In the genomic region with DNA sequence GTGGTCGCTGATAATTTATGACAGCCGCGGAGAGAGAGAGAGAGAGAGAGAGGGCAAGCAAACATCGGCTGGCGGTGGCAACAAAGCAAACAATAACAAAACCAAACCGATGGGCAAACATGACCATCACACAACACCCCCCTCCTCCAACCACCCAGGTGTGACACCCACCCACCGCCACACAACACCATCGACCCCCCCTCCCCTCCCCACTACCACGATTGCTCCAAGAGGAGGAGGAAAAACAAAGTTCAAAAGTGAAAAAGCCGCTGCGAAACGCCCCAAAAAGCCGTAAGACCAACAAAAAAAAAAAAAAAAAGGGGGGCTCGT, we compare ENCODE assay signal across 3 fruit fly cellular contexts.
TF ChIP-seq lines count a peak whose summit lies in the region.

No protein-coding gene starts in this region.

- TF ChIP-seq CTCF in whole organism, embryonic (GFP tag; optimal IDR thresholded peaks at IDR 0.05; lab: Kevin White, UChicago): no peak

TF ChIP-seq in whole organism, embryonic, 481 proteins besides CTCF, POLR2A, EP300 and RAD21 (continues in another document):
- TF ChIP-seq CG17912 (GFP tag; optimal IDR thresholded peaks at IDR 0.05; lab: Kevin White, UChicago) (no peak), Hr78 (GFP tag; optimal IDR thresholded peaks at IDR 0.05; lab: Kevin White, UChicago) (peak in 1 of 2 experiments; percentile 85), CG4617 (GFP tag; optimal IDR thresholded peaks at IDR 0.05; lab: Kevin White, UChicago; ENCODE audit: borderline replicate concordance) (no peak), sr (GFP tag; IDR thresholded peaks at IDR 0.05; lab: Robert Waterston, UW) (no peak), CG31388 (GFP tag; optimal IDR thresholded peaks at IDR 0.05; lab: Kevin White, UChicago) (no peak), HHEX (GFP tag; optimal IDR thresholded peaks at IDR 0.05; lab: Kevin White, UChicago) (no peak), Xrp1 (GFP tag; IDR thresholded peaks at IDR 0.05; lab: Robert Waterston, UW) (no peak), sqz (GFP tag; optimal IDR thresholded peaks at IDR 0.05; lab: Kevin White, UChicago) (peak; percentile 72), CG2202 (tag; optimal IDR thresholded peaks at IDR 0.05; lab: Kevin White, UChicago) (no peak), ci (GFP tag; IDR thresholded peaks at IDR 0.05; lab: Robert Waterston, UW) (no peak; the same call in 2 of the 3 replicates), CG15696 (tag; optimal IDR thresholded peaks at IDR 0.05; lab: Kevin White, UChicago) (no peak), hth (optimal IDR thresholded peaks at IDR 0.05; lab: Kevin White, UChicago) (no peak), Awh (GFP tag; IDR thresholded peaks at IDR 0.05; lab: Robert Waterston, UW) (no peak; the same call in 1 of the 2 replicates), sens-2 (GFP tag; IDR thresholded peaks at IDR 0.05; lab: Robert Waterston, UW) (no peak), Stat92E (GFP tag; optimal IDR thresholded peaks at IDR 0.05; lab: Kevin White, UChicago) (no peak), CG3995 (GFP tag; optimal IDR thresholded peaks at IDR 0.05; lab: Kevin White, UChicago) (no peak), CG10979 (tag; optimal IDR thresholded peaks at IDR 0.05; lab: Kevin White, UChicago) (peak; percentile 16), Deaf1 (tag; optimal IDR thresholded peaks at IDR 0.05; lab: Kevin White, UChicago) (no peak), CG10959 (GFP tag; IDR thresholded peaks at IDR 0.05; lab: Robert Waterston, UW) (no peak; the same call in 1 of the 2 replicates), CG17328 (GFP tag; IDR thresholded peaks at IDR 0.05; lab: Robert Waterston, UW) (no peak), chm (GFP tag; IDR thresholded peaks at IDR 0.05; lab: Robert Waterston, UW) (no peak), CG17802 (tag; optimal IDR thresholded peaks at IDR 0.05; lab: Kevin White, UChicago) (no peak), NC2β (GFP tag; optimal IDR thresholded peaks at IDR 0.05; lab: Kevin White, UChicago) (no peak), CG17186 (GFP tag; optimal IDR thresholded peaks at IDR 0.05; lab: Kevin White, UChicago) (peak; percentile 6), HLHmδ (GFP tag; optimal IDR thresholded peaks at IDR 0.05; lab: Kevin White, UChicago) (peak; percentile 78), CG4404 (GFP tag; IDR thresholded peaks at IDR 0.05; lab: Robert Waterston, UW) (0 out of 2 replicates have a peak, but pooled peaks have one; percentile 3), Fer3 (tag; optimal IDR thresholded peaks at IDR 0.05; lab: Kevin White, UChicago) (no peak), CG3065 (GFP tag; optimal IDR thresholded peaks at IDR 0.05; lab: Kevin White, UChicago) (no peak), CG31441 (GFP tag; IDR thresholded peaks at IDR 0.05; lab: Robert Waterston, UW) (no peak)

TF ChIP-seq in whole organism, prepupa, 60 proteins besides CTCF, POLR2A, EP300 and RAD21:
- TF ChIP-seq CG3919 (GFP tag; optimal IDR thresholded peaks at IDR 0.05; lab: Kevin White, UChicago): no peak
- no peak for TF ChIP-seq CG10631 (GFP tag; optimal IDR thresholded peaks at IDR 0.05; lab: Kevin White, UChicago)
- peak; percentile 88 for TF ChIP-seq fkh (GFP tag; optimal IDR thresholded peaks at IDR 0.05; lab: Kevin White, UChicago)

TF ChIP-seq in whole organism, wandering third instar larva, 38 proteins besides CTCF, POLR2A, EP300 and RAD21:
- peak; percentile 29 for TF ChIP-seq Dfd (GFP tag; optimal IDR thresholded peaks at IDR 0.05; lab: Kevin White, UChicago)
- TF ChIP-seq dsf (GFP tag; optimal IDR thresholded peaks at IDR 0.05; lab: Kevin White, UChicago; ENCODE audit: borderline replicate concordance): no peak
